Fruit fly (Drosophila melanogaster) whole organism, embryonic: ENCODE data around the gene CG15890.

Experiments
- Antp ChIP-seq: fragments of 200-800 bp; sonication (Bioruptor generic); optimal IDR thresholded peaks from 3 replicates; lab custom pipeline; 2016; ENCODE audit warnings: missing biosample characterization, missing genetic modification characterization
- Atf3 ChIP-seq: fragments of 200-800 bp; sonication (Bioruptor generic); optimal IDR thresholded peaks from 3 replicates; lab custom pipeline; 2016; ENCODE audit warnings: missing biosample characterization, missing genetic modification characterization
- BEAF-32 ChIP-seq: fragments of 200-800 bp; sonication (Bioruptor generic); optimal IDR thresholded peaks from 3 replicates; lab custom pipeline; 2017; ENCODE audit warnings: missing biosample characterization, missing genetic modification characterization, mild to moderate bottlenecking, moderate library complexity, missing genetic modification reagents
- Bgb ChIP-seq: fragments of 200-800 bp; sonication (Bioruptor generic); IDR thresholded peaks from 2 replicates; pipeline ENCODE4 v1.3.6; 2022; ENCODE audit warnings: missing biosample characterization, missing genetic modification characterization; ENCODE audit not compliant: partially characterized antibody
- BtbVII ChIP-seq: fragments of 200-800 bp; sonication (Bioruptor generic); optimal IDR thresholded peaks from 3 replicates; lab custom pipeline; 2017; ENCODE audit warnings: missing biosample characterization, mild to moderate bottlenecking, missing genetic modification characterization
- CG10267 ChIP-seq: fragments of 200-800 bp; sonication (Bioruptor generic); optimal IDR thresholded peaks from 2 replicates; lab custom pipeline; 2018; ENCODE audit warnings: missing biosample characterization, mild to moderate bottlenecking, missing genetic modification characterization, moderate library complexity
- CG10979 ChIP-seq: fragments of 200-800 bp; sonication (Bioruptor generic); optimal IDR thresholded peaks from 2 replicates; lab custom pipeline; 2018; ENCODE audit warnings: missing biosample characterization, mild to moderate bottlenecking, missing genetic modification characterization, moderate library complexity
- CG11247 ChIP-seq: fragments of 200-800 bp; sonication (Bioruptor generic); IDR thresholded peaks from 2 replicates; pipeline ENCODE4 v1.3.6; 2022; ENCODE audit warnings: missing biosample characterization, missing genetic modification characterization
- CG1647 ChIP-seq: fragments of 200-800 bp; sonication (Bioruptor generic); optimal IDR thresholded peaks from 3 replicates; lab custom pipeline; 2016; ENCODE audit warnings: missing biosample characterization, missing genetic modification characterization
- CG18476 ChIP-seq: fragments of 200-800 bp; sonication (Bioruptor generic); optimal IDR thresholded peaks from 2 replicates; lab custom pipeline; 2016; ENCODE audit warnings: missing biosample characterization, mild to moderate bottlenecking, missing genetic modification characterization
- CG2712 ChIP-seq: fragments of 200-800 bp; optimal IDR thresholded peaks from 3 replicates; lab custom pipeline; 2019; ENCODE audit warnings: missing biosample characterization, mild to moderate bottlenecking, missing genetic modification characterization, moderate library complexity
- CG2889 ChIP-seq: fragments of 200-800 bp; sonication (Bioruptor generic); IDR thresholded peaks from 3 replicates; pipeline ENCODE4 v1.3.6; 2022; ENCODE audit warnings: missing biosample characterization, missing genetic modification characterization
- CG30403 ChIP-seq: fragments of 200-800 bp; sonication (Bioruptor generic); optimal IDR thresholded peaks from 3 replicates; lab custom pipeline; 2016; ENCODE audit warnings: missing biosample characterization, missing genetic modification characterization
- CG30431 ChIP-seq: fragments of 200-800 bp; sonication (Bioruptor generic); optimal IDR thresholded peaks from 2 replicates; lab custom pipeline; 2017; ENCODE audit warnings: missing biosample characterization, missing genetic modification characterization
- CG3847 ChIP-seq: fragments of 200-800 bp; sonication (Bioruptor generic); IDR thresholded peaks from 2 replicates; pipeline ENCODE4 v1.3.6; 2022; ENCODE audit warnings: missing biosample characterization, missing genetic modification characterization
- CG5245 ChIP-seq: fragments of 200-800 bp; sonication (Bioruptor generic); optimal IDR thresholded peaks from 3 replicates; lab custom pipeline; 2016; ENCODE audit warnings: missing biosample characterization, missing genetic modification characterization
- CG7839 ChIP-seq: fragments of 200-800 bp; sonication (Bioruptor generic); optimal IDR thresholded peaks from 3 replicates; lab custom pipeline; 2018; ENCODE audit warnings: missing biosample characterization, mild to moderate bottlenecking, missing genetic modification characterization, moderate library complexity
- CkIIα-i1 ChIP-seq: fragments of 200-800 bp; sonication (Bioruptor generic); IDR thresholded peaks from 2 replicates; pipeline ENCODE4 v1.3.6; 2022; ENCODE audit warnings: missing biosample characterization, missing genetic modification characterization
- D ChIP-seq, 2 experiments: fragments of 200-800 bp in 1 of 2; fragments of >200 bp in 1 of 2; sonication (Bioruptor generic) in 1 of 2; optimal IDR thresholded peaks; 2 replicates in 1 of 2; 3 replicates in 1 of 2; lab custom pipeline; 2017; ENCODE audit warnings: mild to moderate bottlenecking in 1 of 2, missing biosample characterization in 1 of 2, missing genetic modification characterization in 1 of 2, missing genetic modification reagents in 1 of 2
- Dfd ChIP-seq, 2 experiments: fragments of >200 bp; optimal IDR thresholded peaks; 2 replicates each; lab custom pipeline; 2017; ENCODE audit warnings: missing biosample characterization in 2 of 2, missing genetic modification characterization in 2 of 2
- Dp ChIP-seq: fragments of 200-800 bp; sonication (Bioruptor generic); optimal IDR thresholded peaks from 2 replicates; lab custom pipeline; 2018; ENCODE audit warnings: missing biosample characterization, mild to moderate bottlenecking, missing genetic modification characterization, moderate library complexity
- H2.0 ChIP-seq: fragments of 200-800 bp; sonication (Bioruptor generic); IDR thresholded peaks from 2 replicates; pipeline ENCODE4 v1.3.6; 2022; ENCODE audit warnings: missing biosample characterization, missing genetic modification characterization
- Hmx ChIP-seq: fragments of 200-800 bp; sonication (Bioruptor generic); optimal IDR thresholded peaks from 2 replicates; lab custom pipeline; 2016; ENCODE audit warnings: missing biosample characterization, missing genetic modification characterization
- Hr3 ChIP-seq: fragments of 200-800 bp; sonication (Bioruptor generic); optimal IDR thresholded peaks from 3 replicates; lab custom pipeline; 2016; ENCODE audit warnings: missing biosample characterization, missing genetic modification characterization
- Mes4 ChIP-seq: fragments of 200-800 bp; sonication (Bioruptor generic); optimal IDR thresholded peaks from 2 replicates; lab custom pipeline; 2016; ENCODE audit warnings: missing biosample characterization, missing genetic modification characterization
- Myb ChIP-seq: fragments of 200-800 bp; sonication (Bioruptor generic); optimal IDR thresholded peaks from 2 replicates; lab custom pipeline; 2016; ENCODE audit warnings: missing biosample characterization, missing genetic modification characterization
- Side ChIP-seq: fragments of 200-800 bp; sonication (Bioruptor generic); optimal IDR thresholded peaks from 2 replicates; lab custom pipeline; 2016; ENCODE audit warnings: missing biosample characterization, missing genetic modification characterization
- ato ChIP-seq: fragments of 200-800 bp; sonication (Bioruptor generic); IDR thresholded peaks from 2 replicates; pipeline ENCODE4 v1.3.6; 2022; ENCODE audit warnings: missing biosample characterization, missing genetic modification characterization; ENCODE audit not compliant: partially characterized antibody
- btn ChIP-seq: fragments of 200-800 bp; sonication (Bioruptor generic); optimal IDR thresholded peaks from 2 replicates; lab custom pipeline; 2016; ENCODE audit warnings: missing biosample characterization, missing genetic modification characterization
- crol ChIP-seq: fragments of 200-800 bp; sonication (Bioruptor generic); IDR thresholded peaks from 2 replicates; pipeline ENCODE4 v1.3.6; 2022; ENCODE audit warnings: missing biosample characterization, missing genetic modification characterization
- cwo ChIP-seq: fragments of 200-800 bp; sonication (Bioruptor generic); optimal IDR thresholded peaks from 3 replicates; lab custom pipeline; 2017; ENCODE audit warnings: missing biosample characterization, missing genetic modification characterization, mild to moderate bottlenecking, moderate library complexity, missing genetic modification reagents
- dmrt11E ChIP-seq: fragments of 200-800 bp; sonication (Bioruptor generic); optimal IDR thresholded peaks from 3 replicates; lab custom pipeline; 2018; ENCODE audit warnings: missing biosample characterization, mild to moderate bottlenecking, missing genetic modification characterization, moderate library complexity
- esg ChIP-seq: fragments of 200-800 bp; sonication (Bioruptor generic); conservative IDR thresholded peaks from 2 replicates; pipeline ENCODE4 v1.3.6; 2022; ENCODE audit warnings: missing biosample characterization, missing genetic modification characterization
- gcm ChIP-seq: fragments of 200-800 bp; sonication (Bioruptor generic); optimal IDR thresholded peaks from 2 replicates; lab custom pipeline; 2019; ENCODE audit warnings: missing biosample characterization, mild to moderate bottlenecking, missing genetic modification characterization, moderate library complexity
- gem ChIP-seq: fragments of 200-800 bp; sonication (Bioruptor generic); optimal IDR thresholded peaks from 2 replicates; lab custom pipeline; 2019; ENCODE audit warnings: missing biosample characterization, mild to moderate bottlenecking, missing genetic modification characterization, moderate library complexity
- hkb ChIP-seq, 2 experiments: fragments of 200-800 bp in 1 of 2; fragments of >200 bp in 1 of 2; sonication (Bioruptor generic) in 1 of 2; IDR thresholded peaks in 1 of 2; optimal IDR thresholded peaks in 1 of 2; 2 replicates each; pipeline versions ENCODE4 v1.3.6 to Lab custom; 2017 to 2022; ENCODE audit warnings: missing biosample characterization in 1 of 2, missing genetic modification characterization in 1 of 2
- odd ChIP-seq: fragments of 200-800 bp; sonication (Bioruptor generic); optimal IDR thresholded peaks from 2 replicates; lab custom pipeline; 2017; ENCODE audit warnings: missing biosample characterization, mild to moderate bottlenecking, missing genetic modification characterization
- org-1 ChIP-seq: fragments of 200-800 bp; sonication (Bioruptor generic); optimal IDR thresholded peaks from 2 replicates; lab custom pipeline; 2017; ENCODE audit warnings: missing biosample characterization, missing genetic modification characterization
- otp ChIP-seq: fragments of 200-800 bp; sonication (Bioruptor generic); IDR thresholded peaks from 3 replicates; pipeline ENCODE4, ENCODE4 v1.3.6; 2022; ENCODE audit warnings: missing biosample characterization, missing genetic modification characterization
- pan ChIP-seq, 4 experiments: fragments of >200 bp in 3 of 4; fragments of 200-800 bp in 1 of 4; sonication (Bioruptor generic) in 1 of 4; optimal IDR thresholded peaks in 3 of 4; IDR thresholded peaks in 1 of 4; 2 replicates each; pipeline versions ENCODE4 v1.3.6 to Lab custom; 2017 to 2022; ENCODE audit warnings: missing biosample characterization in 2 of 4, missing genetic modification characterization in 2 of 4, mixed read lengths in 1 of 4
- peb ChIP-seq: fragments of 200-800 bp; sonication (Bioruptor generic); IDR thresholded peaks from 2 replicates; pipeline ENCODE4 v1.3.6; 2022; ENCODE audit warnings: missing biosample characterization, missing genetic modification characterization
- phol ChIP-seq: fragments of 200-800 bp; sonication (Bioruptor generic); optimal IDR thresholded peaks from 3 replicates; lab custom pipeline; 2018; ENCODE audit warnings: missing biosample characterization, mild to moderate bottlenecking, missing genetic modification characterization, moderate library complexity
- pnt ChIP-seq: fragments of 200-800 bp; sonication (Bioruptor generic); optimal IDR thresholded peaks from 3 replicates; lab custom pipeline; 2016; ENCODE audit warnings: missing biosample characterization, missing genetic modification characterization
- prd ChIP-seq, 3 experiments: fragments of >200 bp in 2 of 3; fragments of 200-800 bp in 1 of 3; sonication (Bioruptor generic) in 1 of 3; optimal IDR thresholded peaks in 2 of 3; IDR thresholded peaks in 1 of 3; 2 replicates in 2 of 3; 3 replicates in 1 of 3; pipeline versions ENCODE4 v1.3.6 to Lab custom; 2017 to 2022; ENCODE audit warnings: missing biosample characterization in 1 of 3, missing genetic modification characterization in 1 of 3
- pros ChIP-seq: fragments of 200-800 bp; sonication (Bioruptor generic); optimal IDR thresholded peaks from 3 replicates; lab custom pipeline; 2019; ENCODE audit warnings: missing biosample characterization, mild to moderate bottlenecking, missing genetic modification characterization, moderate library complexity
- ranshi ChIP-seq: fragments of 200-800 bp; sonication (Bioruptor generic); IDR thresholded peaks from 2 replicates; pipeline ENCODE4 v1.3.6; 2022; ENCODE audit warnings: missing biosample characterization, missing genetic modification characterization
- ssp ChIP-seq: fragments of 200-800 bp; sonication (Bioruptor generic); IDR thresholded peaks from 2 replicates; pipeline ENCODE4 v1.3.6; 2022; ENCODE audit warnings: missing biosample characterization, missing genetic modification characterization

CG15890 gene

dm6 chrX:14812239-14812638 lies 46.7 kb upstream of the CG15890 start (continued):
- no peak for TF ChIP-seq CG18476 (GFP tag; lab: Kevin White, UChicago)
- 0 out of 2 replicates have a peak, but pooled peaks have one; percentile 25 for TF ChIP-seq CG3847
- TF ChIP-seq hkb (optimal IDR thresholded peaks at IDR 0.05; lab: Kevin White, UChicago): no peak
- TF ChIP-seq hkb (GFP tag; IDR thresholded peaks at IDR 0.05; lab: Robert Waterston, UW): peak; percentile 56; the same call in 1 of the 2 replicates
- no peak for TF ChIP-seq otp (GFP tag; lab: Robert Waterston, UW)
- TF ChIP-seq esg: peak; percentile 11; the same call in 1 of the 2 replicates
- TF ChIP-seq CG30403 (GFP tag; lab: Kevin White, UChicago): peak; percentile 8
- 0 out of 2 replicates have a peak, but pooled peaks have one; percentile 20 for TF ChIP-seq ranshi (GFP tag; lab: Robert Waterston, UW)

dm6 chrX:14810433-14810832 lies 44.8 kb upstream of the CG15890 start:
- TF ChIP-seq CG2712: peak; percentile 37
- no peak for TF ChIP-seq Myb (GFP tag; lab: Kevin White, UChicago)
- TF ChIP-seq pnt (GFP tag; lab: Kevin White, UChicago): no peak
- no peak for TF ChIP-seq cwo
- peak; percentile 45 for TF ChIP-seq gem (tag; lab: Kevin White, UChicago)
- no peak for TF ChIP-seq Hmx (GFP tag; lab: Kevin White, UChicago)
- no peak for TF ChIP-seq gcm (GFP tag; lab: Kevin White, UChicago)
- TF ChIP-seq Dfd (GFP tag; optimal IDR thresholded peaks at IDR 0.05; lab: Kevin White, UChicago): no peak
- no peak for TF ChIP-seq CG11247 (GFP tag; lab: Robert Waterston, UW)
- TF ChIP-seq Hr3 (GFP tag; lab: Kevin White, UChicago): no peak
- no peak for TF ChIP-seq org-1 (GFP tag; lab: Kevin White, UChicago)
- TF ChIP-seq BtbVII (GFP tag; lab: Kevin White, UChicago): no peak
- no peak for TF ChIP-seq Atf3 (GFP tag; lab: Kevin White, UChicago)
- peak; percentile 7 for TF ChIP-seq CG7839 (tag; lab: Kevin White, UChicago)
- no peak for TF ChIP-seq Bgb
- no peak for TF ChIP-seq pan (optimal IDR thresholded peaks at IDR 0.05; lab: Kevin White, UChicago)
- TF ChIP-seq pan (GFP tag; optimal IDR thresholded peaks at IDR 0.05 in 1 of 2, IDR thresholded peaks at IDR 0.05 in 1 of 2): peak in 1 of 2 experiments; percentile 10
- no peak for TF ChIP-seq Mes4
- TF ChIP-seq odd (GFP tag; lab: Kevin White, UChicago): no peak
- no peak for TF ChIP-seq Dp (GFP tag; lab: Kevin White, UChicago)
- TF ChIP-seq pros (GFP tag; lab: Kevin White, UChicago): no peak
- TF ChIP-seq CkIIα-i1 (GFP tag; lab: Robert Waterston, UW): no peak
- no peak for TF ChIP-seq ssp (GFP tag; lab: Robert Waterston, UW)
- TF ChIP-seq CG30403 (GFP tag; lab: Kevin White, UChicago): no peak
- TF ChIP-seq ato: no peak
- no peak for TF ChIP-seq BEAF-32 (GFP tag; lab: Kevin White, UChicago)
- TF ChIP-seq dmrt11E (tag; lab: Kevin White, UChicago): peak; percentile 8
- TF ChIP-seq prd (optimal IDR thresholded peaks at IDR 0.05; lab: Kevin White, UChicago): no peak
- TF ChIP-seq prd (GFP tag; IDR thresholded peaks at IDR 0.05; lab: Robert Waterston, UW): peak; percentile 51; the same call in 2 of the 3 replicates
- TF ChIP-seq crol (GFP tag; lab: Robert Waterston, UW): no peak
- no peak for TF ChIP-seq CG10267
- no peak for TF ChIP-seq CG30431 (GFP tag; lab: Kevin White, UChicago)
- no peak for TF ChIP-seq peb (GFP tag; lab: Robert Waterston, UW)
- TF ChIP-seq CG1647 (GFP tag; lab: Kevin White, UChicago): no peak
- no peak for TF ChIP-seq btn
- TF ChIP-seq CG5245 (GFP tag; lab: Kevin White, UChicago): no peak
- TF ChIP-seq phol: peak; percentile 8
- TF ChIP-seq Antp (GFP tag; lab: Kevin White, UChicago): no peak
- no peak for TF ChIP-seq D (optimal IDR thresholded peaks at IDR 0.05; lab: Kevin White, UChicago)
- TF ChIP-seq D (GFP tag; optimal IDR thresholded peaks at IDR 0.05; lab: Kevin White, UChicago): no peak
- TF ChIP-seq H2.0 (GFP tag; lab: Robert Waterston, UW): no peak
- TF ChIP-seq esg: no peak
- TF ChIP-seq Side: no peak
- TF ChIP-seq CG10979 (tag; lab: Kevin White, UChicago): peak; percentile 15
- TF ChIP-seq CG2889: no peak
